Worm (Caenorhabditis elegans): Measurements from ENCODE around the gene D1005.10.
A peak's percentile ranks its signal among the peaks of the same experiment; 100 is the strongest.

- TF ChIP-seq nhr-28 (tag; optimal IDR thresholded peaks at IDR 0.05) (no peak), nhr-77 (tag; optimal IDR thresholded peaks at IDR 0.05) (no peak), nhr-12 (tag; optimal IDR thresholded peaks at IDR 0.05) (no peak), R02D3.7 (tag; optimal IDR thresholded peaks at IDR 0.05) (no peak), ZK546.5 (tag; optimal IDR thresholded peaks at IDR 0.05) (no peak), fkh-10 (GFP tag; optimal IDR thresholded peaks at IDR 0.05) (peak; percentile 79)
Measured at ce11 chrX:1468057-1468456, 17.9 kb downstream of the D1005.10 start.
